Worm (Caenorhabditis elegans) whole organism, L3 larva: ENCODE data around the gene nbet-1.

ENCODE experiments used
- pha-4 ChIP-seq: fragments of 150-350 bp; optimal IDR thresholded peaks from 2 replicates; lab custom pipeline; 2014; ENCODE audit warnings: missing biosample characterization, missing genetic modification reagents, missing genetic modification characterization
- zag-1 ChIP-seq: fragments of 150-350 bp; optimal IDR thresholded peaks from 2 replicates; lab custom pipeline; 2014; ENCODE audit warnings: missing biosample characterization, missing genetic modification characterization
- ztf-11 ChIP-seq: fragments of 150-350 bp; optimal IDR thresholded peaks from 2 replicates; lab custom pipeline; 2014; ENCODE audit warnings: missing biosample characterization, missing genetic modification characterization

- TF ChIP-seq pha-4 (tag; lab: Kevin White, UChicago) (no peak), zag-1 (tag; lab: Kevin White, UChicago) (no peak), ztf-11 (tag; lab: Kevin White, UChicago) (no peak)
Measured at ce11 chrIV:5200813-5201212, 8.5 kb upstream of the nbet-1 start.
